Worm (Caenorhabditis elegans) whole organism, early embryonic: ENCODE data around the gene C42D8.9.

Experiments used
- B0310.2 ChIP-seq: sonication (generic microtip); optimal IDR thresholded peaks from 2 replicates; lab custom pipeline; 2016; ENCODE audit warnings: mild to moderate bottlenecking, missing genetic modification characterization, missing compliant biosample characterization
- aly-1 ChIP-seq: sonication (generic microtip); optimal IDR thresholded peaks from 2 replicates; lab custom pipeline; 2016; ENCODE audit warnings: missing genetic modification characterization, missing compliant biosample characterization
- ama-1 ChIP-seq: fragments of 150-350 bp; optimal IDR thresholded peaks from 2 replicates; lab custom pipeline; 2014
- ceh-36 ChIP-seq: sonication (generic microtip); optimal IDR thresholded peaks from 2 replicates; lab custom pipeline; 2016; ENCODE audit warnings: missing genetic modification characterization, inconsistent platforms, missing compliant biosample characterization
- ets-7 ChIP-seq: sonication (generic microtip); optimal IDR thresholded peaks from 2 replicates; lab custom pipeline; 2016; ENCODE audit warnings: missing genotype, missing genetic modification characterization, missing compliant biosample characterization
- flt-1 ChIP-seq: fragments of 200-800 bp; sonication (Bioruptor generic); IDR thresholded peaks from 2 replicates; pipeline ENCODE4 v1.3.6; 2022; ENCODE audit warnings: missing genetic modification characterization, missing compliant biosample characterization
- hmg-4 ChIP-seq: fragments of 200-800 bp; sonication (Bioruptor generic); optimal IDR thresholded peaks from 2 replicates; lab custom pipeline; 2018; ENCODE audit warnings: mild to moderate bottlenecking, missing genetic modification characterization, missing compliant biosample characterization
- hnd-1 ChIP-seq: sonication (generic microtip); optimal IDR thresholded peaks from 2 replicates; lab custom pipeline; 2016; ENCODE audit warnings: missing genetic modification characterization, missing compliant biosample characterization
- scrt-1 ChIP-seq: fragments of 200-800 bp; sonication (Bioruptor generic); IDR thresholded peaks from 2 replicates; pipeline ENCODE4 v1.3.6; 2022; ENCODE audit warnings: missing genetic modification characterization, missing compliant biosample characterization
- sea-1 ChIP-seq: fragments of 200-800 bp; sonication (Bioruptor generic); conservative IDR thresholded peaks from 2 replicates; pipeline ENCODE4 v1.3.6; 2022; ENCODE audit warnings: missing genetic modification characterization, missing compliant biosample characterization
- tbx-11 ChIP-seq: fragments of 200-800 bp; sonication (Bioruptor generic); IDR thresholded peaks from 2 replicates; pipeline ENCODE4 v1.3.6; 2022; ENCODE audit warnings: missing genetic modification characterization, missing compliant biosample characterization
- tbx-37 ChIP-seq: fragments of 200-800 bp; sonication (Bioruptor generic); conservative IDR thresholded peaks from 2 replicates; pipeline ENCODE4 v1.3.6; 2022; ENCODE audit warnings: missing genetic modification reagents, missing genetic modification characterization, missing compliant biosample characterization
- tra-4 ChIP-seq: sonication (generic microtip); optimal IDR thresholded peaks from 2 replicates; lab custom pipeline; 2017; ENCODE audit warnings: missing genetic modification characterization, missing compliant biosample characterization

DNA sequence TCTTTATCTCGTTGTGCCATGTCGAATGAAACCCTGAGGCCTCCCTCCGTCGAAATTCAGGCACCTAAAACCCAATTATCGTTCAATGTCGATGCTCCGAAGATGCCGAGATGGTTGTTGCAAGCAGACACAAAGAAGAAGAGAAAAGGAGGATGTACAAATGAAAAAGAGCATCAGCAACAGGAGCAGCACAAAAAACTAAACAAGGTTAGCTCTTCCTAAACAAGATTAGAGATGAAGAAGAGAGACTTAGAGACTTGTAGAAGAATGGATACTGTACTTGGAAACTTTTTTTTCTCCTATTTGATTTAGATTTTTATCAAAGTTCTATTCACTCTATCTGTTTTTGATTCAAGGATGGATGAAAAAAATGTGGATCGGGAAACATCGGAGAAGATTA is 10.7 kb upstream of the C42D8.9 start:
- no peak for TF ChIP-seq scrt-1
- TF ChIP-seq tbx-11 (GFP tag; lab: Robert Waterston, UW) = no peak
- no peak for TF ChIP-seq ama-1 (lab: Kevin White, UChicago)
- no peak for TF ChIP-seq sea-1 (GFP tag; lab: Robert Waterston, UW)
- no peak for TF ChIP-seq hnd-1
- no peak for TF ChIP-seq aly-1
- no peak for TF ChIP-seq ceh-36 (tag; lab: Kevin White, UChicago)
- no peak for TF ChIP-seq ets-7 (tag; lab: Kevin White, UChicago)
- no peak for TF ChIP-seq hmg-4 (GFP tag; lab: Kevin White, UChicago)
- TF ChIP-seq tra-4 (tag; lab: Kevin White, UChicago) = no peak
- TF ChIP-seq flt-1 (GFP tag; lab: Robert Waterston, UW) = no peak
- TF ChIP-seq tbx-37 (GFP tag; lab: Robert Waterston, UW) = no peak
- no peak for TF ChIP-seq B0310.2 (tag; lab: Kevin White, UChicago)
